Fruit fly (Drosophila melanogaster) whole organism, wandering third instar larva: ENCODE measurements around the gene CG14913.

ENCODE experiments used
- Abd-B ChIP-seq: fragments of >200 bp; optimal IDR thresholded peaks from 2 replicates; lab custom pipeline; 2017; ENCODE audit warnings: missing biosample characterization, missing genetic modification characterization
- CG32264 ChIP-seq: fragments of 200-800 bp; sonication (Bioruptor generic); optimal IDR thresholded peaks from 2 replicates; lab custom pipeline; 2016; ENCODE audit warnings: missing biosample characterization, missing genetic modification characterization
- CG9705 ChIP-seq: fragments of 200-800 bp; sonication (Bioruptor generic); optimal IDR thresholded peaks from 2 replicates; lab custom pipeline; 2018; ENCODE audit warnings: missing biosample characterization, mild to moderate bottlenecking, missing genetic modification characterization
- CrebA ChIP-seq: fragments of 200-800 bp; sonication (Bioruptor generic); optimal IDR thresholded peaks from 2 replicates; lab custom pipeline; 2016; ENCODE audit warnings: missing biosample characterization, mild to moderate bottlenecking, missing genetic modification characterization, borderline replicate concordance
- Dfd ChIP-seq: fragments of >200 bp; optimal IDR thresholded peaks from 2 replicates; lab custom pipeline; 2017; ENCODE audit warnings: missing biosample characterization, missing genetic modification characterization
- Dif ChIP-seq: fragments of 200-275, 200-300 bp; sonication (Bioruptor generic); optimal IDR thresholded peaks from 2 replicates; lab custom pipeline; 2018; ENCODE audit warnings: missing biosample characterization, missing genetic modification characterization; ENCODE audit not compliant: partially characterized antibody
- GATAd ChIP-seq: sonication (Bioruptor generic); optimal IDR thresholded peaks from 2 replicates; lab custom pipeline; 2016; ENCODE audit warnings: missing biosample characterization, missing genetic modification characterization
- HLH106 ChIP-seq: fragments of 200-800 bp; optimal IDR thresholded peaks from 3 replicates; lab custom pipeline; 2019; ENCODE audit warnings: missing biosample characterization, mild to moderate bottlenecking, missing genetic modification characterization, moderate library complexity
- Hnf4 ChIP-seq: fragments of 200-800 bp; sonication (Bioruptor generic); optimal IDR thresholded peaks from 2 replicates; lab custom pipeline; 2016; ENCODE audit warnings: missing biosample characterization, mild to moderate bottlenecking, missing genetic modification characterization
- Hr78 ChIP-seq: fragments of >200 bp; optimal IDR thresholded peaks from 2 replicates; lab custom pipeline; 2017; ENCODE audit warnings: missing biosample characterization, missing genetic modification characterization
- Hr83 ChIP-seq: fragments of 200-300 bp; sonication (Bioruptor generic); optimal IDR thresholded peaks from 2 replicates; lab custom pipeline; 2016; ENCODE audit warnings: missing biosample characterization, mild to moderate bottlenecking, missing genetic modification characterization, moderate library complexity; ENCODE audit not compliant: poor library complexity, severe bottlenecking
- Jra ChIP-seq: sonication (Bioruptor generic); optimal IDR thresholded peaks from 2 replicates; lab custom pipeline; 2016; ENCODE audit warnings: missing biosample characterization, missing genetic modification characterization
- Mio ChIP-seq: sonication (Bioruptor generic); optimal IDR thresholded peaks from 2 replicates; lab custom pipeline; 2016; ENCODE audit warnings: missing biosample characterization, missing genetic modification characterization
- Myc ChIP-seq: fragments of >200 bp; optimal IDR thresholded peaks from 2 replicates; lab custom pipeline; 2017
- N ChIP-seq: fragments of >200 bp; optimal IDR thresholded peaks from 2 replicates; lab custom pipeline; 2018; ENCODE audit warnings: missing biosample characterization, missing external identifiers, missing genetic modification characterization
- OdsH ChIP-seq: fragments of 200-800 bp; sonication (Bioruptor generic); optimal IDR thresholded peaks from 2 replicates; lab custom pipeline; 2016; ENCODE audit warnings: missing biosample characterization, mild to moderate bottlenecking, missing genetic modification characterization
- Rel ChIP-seq, 2 experiments: fragments of 200-800 bp; sonication (Bioruptor generic) in 1 of 2; optimal IDR thresholded peaks; 2 replicates in 1 of 2; 3 replicates in 1 of 2; lab custom pipeline; 2016 to 2019; ENCODE audit warnings: mild to moderate bottlenecking in 2 of 2, missing biosample characterization in 2 of 2, missing genetic modification characterization in 2 of 2, moderate library complexity in 1 of 2
- Sp1 ChIP-seq: fragments of 200-800 bp; sonication (Bioruptor generic); optimal IDR thresholded peaks from 3 replicates; lab custom pipeline; 2019; ENCODE audit warnings: missing biosample characterization, mild to moderate bottlenecking, missing genetic modification characterization, moderate library complexity
- Vsx2 ChIP-seq: fragments of 200-300, 225-300 bp; sonication (Bioruptor generic); optimal IDR thresholded peaks from 2 replicates; lab custom pipeline; 2018; ENCODE audit warnings: missing biosample characterization, missing genetic modification characterization; ENCODE audit not compliant: partially characterized antibody
- br ChIP-seq: fragments of 200-800 bp; sonication (Bioruptor generic); optimal IDR thresholded peaks from 2 replicates; lab custom pipeline; 2016; ENCODE audit warnings: missing biosample characterization, missing genetic modification characterization
- brk ChIP-seq: fragments of 200-800 bp; sonication (Bioruptor generic); optimal IDR thresholded peaks from 2 replicates; lab custom pipeline; 2016; ENCODE audit warnings: missing biosample characterization, mild to moderate bottlenecking, missing genetic modification characterization
- dl ChIP-seq, 2 experiments: fragments of 175-275, 200-275 bp in 1 of 2; fragments of 200-275 bp in 1 of 2; sonication (Bioruptor generic); optimal IDR thresholded peaks; lab custom pipeline; 2018; ENCODE audit warnings: mild to moderate bottlenecking in 2 of 2, missing biosample characterization in 2 of 2, missing genetic modification characterization in 2 of 2, moderate library complexity in 2 of 2; ENCODE audit not compliant: partially characterized antibody in 2 of 2, insufficient read depth in 1 of 2
- dmrt93B ChIP-seq: fragments of 200-800 bp; sonication (Bioruptor generic); optimal IDR thresholded peaks from 2 replicates; lab custom pipeline; 2018; ENCODE audit warnings: missing biosample characterization, mild to moderate bottlenecking, missing genetic modification characterization
- dsf ChIP-seq: sonication (Bioruptor generic); optimal IDR thresholded peaks from 2 replicates; lab custom pipeline; 2016; ENCODE audit warnings: missing biosample characterization, missing genetic modification characterization, borderline replicate concordance
- ey ChIP-seq: fragments of 200-800 bp; sonication (Bioruptor generic); optimal IDR thresholded peaks from 2 replicates; lab custom pipeline; 2016; ENCODE audit warnings: missing biosample characterization, missing genetic modification characterization
- foxo ChIP-seq, 2 experiments: fragments of 200-800 bp; sonication (Bioruptor generic); optimal IDR thresholded peaks; 2 replicates in 1 of 2; 3 replicates in 1 of 2; lab custom pipeline; 2016 to 2017; ENCODE audit warnings: missing biosample characterization in 2 of 2, missing genetic modification characterization in 2 of 2
- fru ChIP-seq: fragments of 200-800 bp; sonication (Bioruptor generic); optimal IDR thresholded peaks from 3 replicates; lab custom pipeline; 2016; ENCODE audit warnings: missing biosample characterization, mild to moderate bottlenecking, missing genetic modification characterization
- h ChIP-seq: fragments of 200-800 bp; sonication (Bioruptor generic); optimal IDR thresholded peaks from 3 replicates; lab custom pipeline; 2016; ENCODE audit warnings: missing biosample characterization, mild to moderate bottlenecking, missing genetic modification characterization
- jim ChIP-seq: fragments of 175-275, 200-325 bp; sonication (Bioruptor generic); optimal IDR thresholded peaks from 2 replicates; lab custom pipeline; 2016; ENCODE audit warnings: missing biosample characterization, mild to moderate bottlenecking, missing genetic modification characterization
- lola ChIP-seq: fragments of >200 bp; optimal IDR thresholded peaks from 2 replicates; lab custom pipeline; 2017; ENCODE audit warnings: missing biosample characterization, missing genetic modification characterization
- pan ChIP-seq: fragments of >200 bp; optimal IDR thresholded peaks from 2 replicates; lab custom pipeline; 2017
- psq ChIP-seq: fragments of 200-800 bp; sonication (Bioruptor generic); optimal IDR thresholded peaks from 3 replicates; lab custom pipeline; 2017; ENCODE audit warnings: missing biosample characterization, mild to moderate bottlenecking, missing genetic modification characterization, moderate library complexity
- rgr ChIP-seq: fragments of 200-800 bp; sonication (Bioruptor generic); optimal IDR thresholded peaks from 3 replicates; lab custom pipeline; 2016; ENCODE audit warnings: missing biosample characterization, mild to moderate bottlenecking, missing genetic modification characterization
- sage ChIP-seq: fragments of 200-800 bp; sonication (Bioruptor generic); optimal IDR thresholded peaks from 2 replicates; lab custom pipeline; 2016; ENCODE audit warnings: missing biosample characterization, mild to moderate bottlenecking, missing genetic modification characterization
- sv ChIP-seq: fragments of 200-800 bp; sonication (Bioruptor generic); optimal IDR thresholded peaks from 3 replicates; lab custom pipeline; 2016; ENCODE audit warnings: missing biosample characterization, missing genetic modification characterization
- tai ChIP-seq: sonication (Bioruptor generic); optimal IDR thresholded peaks from 2 replicates; lab custom pipeline; 2016; ENCODE audit warnings: missing biosample characterization, missing genetic modification characterization
- usp ChIP-seq: fragments of >200 bp; optimal IDR thresholded peaks from 2 replicates; lab custom pipeline; 2017; ENCODE audit warnings: missing biosample characterization, missing genetic modification characterization
- woc ChIP-seq: sonication (Bioruptor generic); optimal IDR thresholded peaks from 2 replicates; lab custom pipeline; 2016; ENCODE audit warnings: missing biosample characterization, mild to moderate bottlenecking, missing genetic modification characterization

The CG14913 gene

DNA sequence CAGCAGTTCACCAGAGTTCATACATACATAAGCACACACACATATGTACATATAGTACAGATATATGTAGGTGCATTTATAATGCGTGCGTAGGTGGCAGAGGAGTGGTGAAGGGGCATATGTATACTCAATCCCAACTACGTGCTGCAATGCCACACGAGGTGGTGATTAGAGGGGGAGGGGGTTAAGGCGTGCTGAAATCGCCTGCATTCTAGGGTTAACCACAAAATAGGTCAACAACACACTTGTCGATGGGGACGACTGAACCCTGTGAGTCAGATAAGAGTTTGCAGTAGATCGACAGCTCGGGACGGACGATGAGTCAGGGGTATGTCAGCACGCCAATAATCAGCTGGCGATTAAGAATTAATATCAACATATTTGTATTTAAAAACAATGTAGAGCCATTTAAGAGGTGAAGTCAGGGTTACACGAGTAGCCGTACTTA is 28.7 kb downstream of the CG14913 start:
- TF ChIP-seq GATAd (GFP tag; lab: Kevin White, UChicago) (no peak), Sp1 (no peak), OdsH (GFP tag; lab: Kevin White, UChicago) (no peak), Hr83 (GFP tag; lab: Kevin White, UChicago) (peak; percentile 25), br (GFP tag; lab: Kevin White, UChicago) (peak; percentile 15), rgr (no peak), psq (GFP tag; lab: Kevin White, UChicago) (peak; percentile 45), fru (GFP tag; lab: Kevin White, UChicago) (no peak)

DNA sequence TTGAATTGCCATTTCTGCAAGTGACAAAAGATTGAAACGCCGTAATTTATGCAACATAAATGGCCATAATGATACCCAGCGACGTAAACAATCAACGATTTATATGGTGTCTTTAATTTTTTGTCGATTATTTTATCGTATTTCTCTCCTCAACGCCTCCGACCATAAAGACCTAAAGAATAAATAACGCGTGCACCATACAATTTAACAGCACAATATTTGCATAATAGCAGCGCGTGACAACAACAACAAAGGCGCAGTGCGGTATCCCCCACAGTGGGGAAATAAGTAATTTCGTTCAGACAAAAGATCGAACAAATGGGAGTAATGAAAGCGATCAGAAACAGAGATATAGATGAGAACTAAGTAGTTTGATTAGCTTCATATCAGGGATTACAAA is 29.3 kb downstream of the CG14913 start:
- TF ChIP-seq rgr (peak; percentile 34), dsf (GFP tag; lab: Kevin White, UChicago) (no peak), dmrt93B (GFP tag; lab: Kevin White, UChicago) (peak; percentile 7), psq (GFP tag; lab: Kevin White, UChicago) (no peak), Abd-B (GFP tag; lab: Kevin White, UChicago) (no peak), sage (GFP tag; lab: Kevin White, UChicago) (no peak), woc (GFP tag; lab: Kevin White, UChicago) (no peak), CG9705 (GFP tag; lab: Kevin White, UChicago) (peak; percentile 24), pan (no peak), h (GFP tag; lab: Kevin White, UChicago) (peak; percentile 70), Dfd (GFP tag; lab: Kevin White, UChicago) (no peak), foxo (GFP tag; optimal IDR thresholded peaks at IDR 0.05; lab: Kevin White, UChicago) (no peak), HLH106 (tag; lab: Kevin White, UChicago) (peak; percentile 17), N (GFP tag; lab: Kevin White, UChicago) (no peak), GATAd (GFP tag; lab: Kevin White, UChicago) (no peak), ey (GFP tag; lab: Kevin White, UChicago) (no peak), fru (GFP tag; lab: Kevin White, UChicago) (no peak), usp (GFP tag; lab: Kevin White, UChicago) (no peak), Sp1 (no peak), lola (GFP tag; lab: Kevin White, UChicago) (no peak), Hr78 (GFP tag; lab: Kevin White, UChicago) (no peak), CG32264 (GFP tag; lab: Kevin White, UChicago) (no peak), Vsx2 (GFP tag; lab: Kevin White, UChicago) (no peak), CrebA (GFP tag; lab: Kevin White, UChicago) (no peak), Jra (GFP tag; lab: Kevin White, UChicago) (no peak), brk (GFP tag; lab: Kevin White, UChicago) (no peak), sv (no peak), dl (GFP tag; optimal IDR thresholded peaks at IDR 0.05; lab: Kevin White, UChicago; ENCODE audit: insufficient read depth in 1 of 2, partially characterized antibody in 2 of 2) (no peak), Hnf4 (peak; percentile 31), Mio (no peak), jim (GFP tag; lab: Kevin White, UChicago) (no peak), Rel (GFP tag; optimal IDR thresholded peaks at IDR 0.05; lab: Kevin White, UChicago) (no peak), Rel (tag; optimal IDR thresholded peaks at IDR 0.05; lab: Kevin White, UChicago) (peak; percentile 26), br (GFP tag; lab: Kevin White, UChicago) (no peak), OdsH (GFP tag; lab: Kevin White, UChicago) (no peak), Dif (GFP tag; lab: Kevin White, UChicago) (no peak), Myc (lab: Kevin White, UChicago) (no peak), Hr83 (GFP tag; lab: Kevin White, UChicago) (peak; percentile 73), tai (GFP tag; lab: Kevin White, UChicago) (no peak)
